Worm (Caenorhabditis elegans) whole organism, L4 larva: ENCODE results near the gene srv-10.

Experiments
- F26F4.8 ChIP-seq: fragments of 200-800 bp; sonication (Bioruptor generic); conservative IDR thresholded peaks from 2 replicates; pipeline ENCODE4 v1.3.6; 2022; ENCODE audit warnings: missing genetic modification characterization, missing compliant biosample characterization
- F49E8.2 ChIP-seq: sonication (generic microtip); optimal IDR thresholded peaks from 2 replicates; lab custom pipeline; 2016; ENCODE audit warnings: missing compliant biosample characterization, mild to moderate bottlenecking, missing genetic modification characterization, borderline replicate concordance
- T20F7.1 ChIP-seq: fragments of 200-800 bp; sonication (Bioruptor generic); optimal IDR thresholded peaks from 2 replicates; lab custom pipeline; 2018; ENCODE audit warnings: mild to moderate bottlenecking, missing genetic modification characterization, missing compliant biosample characterization
- Y5F2A.4 ChIP-seq: fragments of 200-800 bp; sonication (Bioruptor generic); optimal IDR thresholded peaks from 2 replicates; lab custom pipeline; 2018; ENCODE audit warnings: mild to moderate bottlenecking, missing genetic modification characterization, missing compliant biosample characterization
- Y75B8A.6 ChIP-seq: fragments of 200-800 bp; sonication (Bioruptor generic); IDR thresholded peaks from 2 replicates; pipeline ENCODE4 v1.3.6; 2022; ENCODE audit warnings: missing genetic modification reagents, missing genetic modification characterization, missing compliant biosample characterization
- ZK337.2 ChIP-seq: fragments of 200-800 bp; sonication (Bioruptor generic); IDR thresholded peaks from 2 replicates; pipeline ENCODE4 v1.3.6; 2022; ENCODE audit warnings: missing genetic modification reagents, missing genetic modification characterization, missing compliant biosample characterization
- aly-2 ChIP-seq: sonication (generic microtip); optimal IDR thresholded peaks from 2 replicates; lab custom pipeline; 2018; ENCODE audit warnings: missing biosample characterization, missing genetic modification characterization
- ceh-20 ChIP-seq: fragments of 200-800 bp; sonication (Bioruptor generic); IDR thresholded peaks from 2 replicates; pipeline ENCODE4 v1.3.6; 2022; ENCODE audit warnings: missing genetic modification reagents, missing genetic modification characterization, missing compliant biosample characterization
- ceh-28 ChIP-seq: fragments of 150-350 bp; optimal IDR thresholded peaks from 2 replicates; lab custom pipeline; 2014; ENCODE audit warnings: missing biosample characterization, missing genetic modification reagents, missing genetic modification characterization
- ceh-32 ChIP-seq: sonication (generic microtip); optimal IDR thresholded peaks from 2 replicates; lab custom pipeline; 2016; ENCODE audit warnings: mild to moderate bottlenecking, missing genetic modification characterization, missing compliant biosample characterization; ENCODE audit not compliant: poor library complexity
- ceh-44 ChIP-seq: fragments of 200-800 bp; sonication (Bioruptor generic); IDR thresholded peaks from 2 replicates; pipeline ENCODE4 v1.3.6; 2022; ENCODE audit warnings: missing genetic modification reagents, missing genetic modification characterization, missing compliant biosample characterization
- ceh-62 ChIP-seq: sonication (generic microtip); optimal IDR thresholded peaks from 2 replicates; lab custom pipeline; 2017; ENCODE audit warnings: missing biosample characterization, missing genetic modification characterization
- ceh-82 ChIP-seq: sonication (generic microtip); optimal IDR thresholded peaks from 2 replicates; lab custom pipeline; 2017; ENCODE audit warnings: missing biosample characterization, missing genetic modification characterization
- cey-2 ChIP-seq: sonication (generic microtip); optimal IDR thresholded peaks from 3 replicates; lab custom pipeline; 2017; ENCODE audit warnings: missing genetic modification characterization, mild to moderate bottlenecking, missing compliant biosample characterization, antibody characterized with exemption, borderline replicate concordance; ENCODE audit not compliant: insufficient read depth
- daf-16 ChIP-seq, 3 experiments: sonication (generic microtip); optimal IDR thresholded peaks; 2 replicates each; lab custom pipeline; 2016 to 2017; ENCODE audit warnings: missing genetic modification characterization in 3 of 3, missing genetic modification reagents in 3 of 3, mild to moderate bottlenecking in 2 of 3, missing compliant biosample characterization in 2 of 3, missing biosample characterization in 1 of 3, moderate library complexity in 1 of 3
- daf-8 ChIP-seq: fragments of 200-800 bp; sonication (Bioruptor generic); IDR thresholded peaks from 2 replicates; pipeline ENCODE4 v1.3.6; 2022; ENCODE audit warnings: missing genetic modification characterization, missing compliant biosample characterization
- dmd-6 ChIP-seq: fragments of 200-800 bp; sonication (Bioruptor generic); IDR thresholded peaks from 2 replicates; pipeline ENCODE4 v1.3.6; 2022; ENCODE audit warnings: missing genetic modification reagents, missing genetic modification characterization, missing compliant biosample characterization
- dmd-8 ChIP-seq: fragments of 200-800 bp; sonication (Bioruptor generic); IDR thresholded peaks from 2 replicates; pipeline ENCODE4 v1.3.6; 2022; ENCODE audit warnings: missing genetic modification characterization, missing compliant biosample characterization
- dpl-1 ChIP-seq: fragments of 150-350 bp; optimal IDR thresholded peaks from 2 replicates; lab custom pipeline; 2014; ENCODE audit warnings: missing biosample characterization, missing genetic modification reagents, missing genetic modification characterization
- egl-27 ChIP-seq: sonication (generic microtip); optimal IDR thresholded peaks from 3 replicates; lab custom pipeline; 2017; ENCODE audit warnings: missing biosample characterization, missing genetic modification reagents, missing genetic modification characterization
- fkh-10 ChIP-seq: fragments of 150-350 bp; optimal IDR thresholded peaks from 2 replicates; lab custom pipeline; 2014; ENCODE audit warnings: missing biosample characterization, missing genetic modification reagents, missing genetic modification characterization
- fos-1 ChIP-seq: fragments of 150-350 bp; optimal IDR thresholded peaks from 2 replicates; lab custom pipeline; 2014; ENCODE audit warnings: missing biosample characterization, missing genetic modification characterization
- hlh-30 ChIP-seq: sonication (generic microtip); optimal IDR thresholded peaks from 2 replicates; lab custom pipeline; 2017; ENCODE audit warnings: antibody characterized with exemption, mild to moderate bottlenecking, missing genetic modification characterization, missing compliant biosample characterization; ENCODE audit not compliant: insufficient read depth
- jun-1 ChIP-seq: fragments of 150-350 bp; optimal IDR thresholded peaks from 2 replicates; lab custom pipeline; 2014; ENCODE audit warnings: missing biosample characterization, missing genetic modification reagents, missing genetic modification characterization
- lin-1 ChIP-seq: fragments of 200-800 bp; sonication (Bioruptor generic); IDR thresholded peaks from 2 replicates; pipeline ENCODE4 v1.3.6; 2022; ENCODE audit warnings: missing genetic modification reagents, missing genetic modification characterization, missing compliant biosample characterization
- lir-3 ChIP-seq: sonication (generic microtip); optimal IDR thresholded peaks from 2 replicates; lab custom pipeline; 2016; ENCODE audit warnings: mild to moderate bottlenecking, missing genetic modification characterization, missing compliant biosample characterization
- lsy-2 ChIP-seq, 2 experiments: fragments of 150-350 bp in 1 of 2; sonication (generic microtip) in 1 of 2; optimal IDR thresholded peaks; 2 replicates each; lab custom pipeline; 2014 to 2017; ENCODE audit warnings: missing biosample characterization in 2 of 2, missing genetic modification characterization in 2 of 2
- madf-5 ChIP-seq, 2 experiments: fragments of 200-800 bp; sonication (Bioruptor generic); IDR thresholded peaks; 2 replicates each; pipeline ENCODE4 v1.3.6; 2022; ENCODE audit warnings: missing compliant biosample characterization in 2 of 2, missing genetic modification characterization in 2 of 2
- madf-9 ChIP-seq: fragments of 200-800 bp; sonication (Bioruptor generic); conservative IDR thresholded peaks from 2 replicates; pipeline ENCODE4 v1.3.6; 2022; ENCODE audit warnings: missing genetic modification reagents, missing genetic modification characterization, missing compliant biosample characterization
- mep-1 ChIP-seq: fragments of 150-350 bp; sonication (generic microtip); optimal IDR thresholded peaks from 3 replicates; lab custom pipeline; 2014; ENCODE audit warnings: missing biosample characterization, missing genetic modification characterization
- mes-2 ChIP-seq: sonication (generic microtip); optimal IDR thresholded peaks from 2 replicates; lab custom pipeline; 2016; ENCODE audit warnings: missing genotype, mild to moderate bottlenecking, missing genetic modification characterization, missing compliant biosample characterization; ENCODE audit not compliant: poor library complexity, severe bottlenecking
- mxl-2 ChIP-seq: fragments of 200-800 bp; sonication (Bioruptor generic); conservative IDR thresholded peaks from 2 replicates; pipeline ENCODE4 v1.3.6; 2022; ENCODE audit warnings: missing genetic modification reagents, missing genetic modification characterization, missing compliant biosample characterization
- mxl-3 ChIP-seq: fragments of 200-800 bp; sonication (Bioruptor generic); optimal IDR thresholded peaks from 2 replicates; lab custom pipeline; 2018; ENCODE audit warnings: mild to moderate bottlenecking, missing genetic modification characterization, missing compliant biosample characterization
- nhr-10 ChIP-seq: fragments of 150-350 bp; optimal IDR thresholded peaks from 2 replicates; lab custom pipeline; 2014; ENCODE audit warnings: missing biosample characterization, missing genetic modification characterization
- nhr-11 ChIP-seq: fragments of 150-350 bp; optimal IDR thresholded peaks from 2 replicates; lab custom pipeline; 2014; ENCODE audit warnings: missing biosample characterization, missing genetic modification characterization
- nhr-28 ChIP-seq: fragments of 150-350 bp; optimal IDR thresholded peaks from 2 replicates; lab custom pipeline; 2014; ENCODE audit warnings: missing biosample characterization, missing genetic modification characterization
- nhr-42 ChIP-seq: fragments of 200-800 bp; sonication (Bioruptor generic); IDR thresholded peaks from 2 replicates; pipeline ENCODE4 v1.3.6; 2022; ENCODE audit warnings: missing genetic modification characterization, missing compliant biosample characterization
- nhr-48 ChIP-seq: sonication (generic microtip); optimal IDR thresholded peaks from 2 replicates; lab custom pipeline; 2016; ENCODE audit warnings: mild to moderate bottlenecking, missing genetic modification characterization, missing compliant biosample characterization
- nhr-77 ChIP-seq: fragments of 150-350 bp; optimal IDR thresholded peaks from 2 replicates; lab custom pipeline; 2014; ENCODE audit warnings: missing biosample characterization, missing genetic modification characterization
- pqm-1 ChIP-seq: sonication (generic microtip); optimal IDR thresholded peaks from 2 replicates; lab custom pipeline; 2017; ENCODE audit warnings: missing biosample characterization, missing genetic modification characterization
- saeg-2 ChIP-seq: fragments of 200-800 bp; sonication (Bioruptor generic); IDR thresholded peaks from 2 replicates; pipeline ENCODE4 v1.3.6; 2022; ENCODE audit warnings: missing genetic modification reagents, missing genetic modification characterization, missing compliant biosample characterization
- set-16 ChIP-seq: fragments of 200-800 bp; sonication (Bioruptor generic); IDR thresholded peaks from 2 replicates; pipeline ENCODE4 v1.3.6; 2022; ENCODE audit warnings: missing genetic modification reagents, missing genetic modification characterization, missing compliant biosample characterization
- skn-1 ChIP-seq: fragments of 150-350 bp; optimal IDR thresholded peaks from 2 replicates; lab custom pipeline; 2014; ENCODE audit warnings: missing biosample characterization, missing genetic modification characterization
- snpc-4 ChIP-seq: fragments of 150-350 bp; optimal IDR thresholded peaks from 2 replicates; lab custom pipeline; 2014; ENCODE audit warnings: missing biosample characterization, missing genetic modification characterization
- spr-1 ChIP-seq: sonication (generic microtip); optimal IDR thresholded peaks from 2 replicates; lab custom pipeline; 2016; ENCODE audit warnings: mild to moderate bottlenecking, missing genetic modification characterization, missing compliant biosample characterization
- tag-97 ChIP-seq: fragments of 200-800 bp; sonication (Bioruptor generic); IDR thresholded peaks from 2 replicates; pipeline ENCODE4 v1.3.6; 2022; ENCODE audit warnings: missing genetic modification characterization, missing compliant biosample characterization
- unc-130 ChIP-seq: sonication (generic microtip); optimal IDR thresholded peaks from 2 replicates; lab custom pipeline; 2016; ENCODE audit warnings: missing genetic modification reagents, missing genetic modification characterization, missing compliant biosample characterization
- vab-7 ChIP-seq: fragments of 200-800 bp; sonication (Bioruptor generic); IDR thresholded peaks from 2 replicates; pipeline ENCODE4 v1.3.6; 2022; ENCODE audit warnings: missing genetic modification reagents, missing genetic modification characterization, missing compliant biosample characterization
- zag-1 ChIP-seq: fragments of 150-350 bp; optimal IDR thresholded peaks from 2 replicates; lab custom pipeline; 2014; ENCODE audit warnings: missing biosample characterization, missing genetic modification characterization
- zip-11 ChIP-seq: fragments of 200-800 bp; sonication (Bioruptor generic); IDR thresholded peaks from 2 replicates; pipeline ENCODE4 v1.3.6; 2022; ENCODE audit warnings: missing genetic modification characterization, missing compliant biosample characterization
- ztf-11 ChIP-seq: fragments of 150-350 bp; optimal IDR thresholded peaks from 2 replicates; lab custom pipeline; 2014; ENCODE audit warnings: missing biosample characterization, missing genetic modification characterization
- ztf-7 ChIP-seq: fragments of 150-350 bp; optimal IDR thresholded peaks from 2 replicates; lab custom pipeline; 2014; ENCODE audit warnings: missing biosample characterization, missing genetic modification characterization

The srv-10 gene

ce11 chrV:13462974-13463373 lies 39.3 kb downstream of the srv-10 start, which contains the start of gene frm-10:
TSS of gene frm-10 (plus strand) at chrV:13463207.
- peak; percentile 28 for TF ChIP-seq jun-1
- peak; percentile 83 for TF ChIP-seq mep-1
- TF ChIP-seq ZK337.2 (GFP tag; lab: Robert Waterston, UW): no peak
- no peak for TF ChIP-seq mxl-3 (GFP tag; lab: Kevin White, UChicago)
- no peak for TF ChIP-seq aly-2 (tag; lab: Kevin White, UChicago)
- no peak for TF ChIP-seq snpc-4 (tag; lab: Kevin White, UChicago)
- no peak for TF ChIP-seq zag-1
- peak; percentile 82 for TF ChIP-seq pqm-1 (tag; lab: Kevin White, UChicago)
- TF ChIP-seq ceh-28 (tag; lab: Kevin White, UChicago): no peak
- TF ChIP-seq fkh-10 (GFP tag; lab: Kevin White, UChicago): no peak
- TF ChIP-seq spr-1 (tag; lab: Kevin White, UChicago): peak; percentile 11
- TF ChIP-seq egl-27 (tag; lab: Kevin White, UChicago): no peak
- TF ChIP-seq madf-9 (GFP tag; lab: Robert Waterston, UW): no peak
- 0 out of 2 replicates have a peak, but pooled peaks have one; percentile 31 for TF ChIP-seq Y75B8A.6
- peak; percentile 75 for TF ChIP-seq mes-2 (tag; lab: Kevin White, UChicago)
- TF ChIP-seq ztf-11 (tag; lab: Kevin White, UChicago): no peak
- no peak for TF ChIP-seq ceh-82 (tag; lab: Kevin White, UChicago)
- TF ChIP-seq lin-1: peak; percentile 69; the same call in 1 of the 2 replicates
- no peak for TF ChIP-seq Y5F2A.4 (GFP tag; lab: Kevin White, UChicago)
- TF ChIP-seq zip-11 (GFP tag; lab: Robert Waterston, UW): no peak
- no peak for TF ChIP-seq F49E8.2 (tag; lab: Kevin White, UChicago)
- TF ChIP-seq madf-5 (GFP tag; IDR thresholded peaks at IDR 0.05; lab: Robert Waterston, UW): no peak
- TF ChIP-seq tag-97 (GFP tag; lab: Robert Waterston, UW): no peak
- TF ChIP-seq lsy-2 (tag; optimal IDR thresholded peaks at IDR 0.05; lab: Kevin White, UChicago): peak; percentile 55 to 67
- no peak for TF ChIP-seq ceh-62 (tag; lab: Kevin White, UChicago)
- TF ChIP-seq cey-2 (tag; lab: Kevin White, UChicago): no peak
- TF ChIP-seq fos-1 (tag; lab: Kevin White, UChicago): no peak
- TF ChIP-seq lir-3 (tag; lab: Kevin White, UChicago): no peak
- peak; percentile 84 for TF ChIP-seq dmd-6 (GFP tag; lab: Robert Waterston, UW)
- TF ChIP-seq dpl-1 (GFP tag; lab: Kevin White, UChicago): peak; percentile 25
- TF ChIP-seq nhr-77 (tag; lab: Kevin White, UChicago): peak; percentile 36
- TF ChIP-seq ztf-7 (tag; lab: Kevin White, UChicago): peak; percentile 49
- no peak for TF ChIP-seq nhr-10 (tag; lab: Kevin White, UChicago)
- TF ChIP-seq ceh-32 (tag; lab: Kevin White, UChicago): no peak
- no peak for TF ChIP-seq vab-7 (GFP tag; lab: Robert Waterston, UW)
- TF ChIP-seq skn-1 (tag; lab: Kevin White, UChicago): no peak
- TF ChIP-seq ceh-20: peak; percentile 42; the same call in 1 of the 2 replicates
- no peak for TF ChIP-seq ceh-44
- TF ChIP-seq dmd-8 (GFP tag; lab: Robert Waterston, UW): no peak
- TF ChIP-seq nhr-42: no peak
- TF ChIP-seq unc-130: no peak
- TF ChIP-seq daf-8 (GFP tag; lab: Robert Waterston, UW): no peak
- TF ChIP-seq T20F7.1 (GFP tag; lab: Kevin White, UChicago): peak; percentile 80
- TF ChIP-seq nhr-48: peak; percentile 77
- TF ChIP-seq hlh-30 (tag; lab: Kevin White, UChicago): peak; percentile 97
- no peak for TF ChIP-seq daf-16 (GFP tag; optimal IDR thresholded peaks at IDR 0.05; lab: Kevin White, UChicago)
- TF ChIP-seq daf-16 (tag; optimal IDR thresholded peaks at IDR 0.05; lab: Kevin White, UChicago): peak; percentile 81
- peak; percentile 45 for TF ChIP-seq nhr-11 (tag; lab: Kevin White, UChicago)
- no peak for TF ChIP-seq F26F4.8 (GFP tag; lab: Robert Waterston, UW)
- no peak for TF ChIP-seq saeg-2 (GFP tag; lab: Robert Waterston, UW)
- TF ChIP-seq mxl-2 (GFP tag; lab: Robert Waterston, UW): no peak
- peak; percentile 94 for TF ChIP-seq nhr-28 (tag; lab: Kevin White, UChicago)
- no peak for TF ChIP-seq set-16 (GFP tag; lab: Robert Waterston, UW)
